Fruit fly (Drosophila melanogaster) whole organism: ENCODE measurements around the gene anne.

ENCODE experiments used
- Dll ChIP-seq: fragments of >200 bp; optimal IDR thresholded peaks from 2 replicates; lab custom pipeline; 2017
- psq ChIP-seq: fragments of >200 bp; optimal IDR thresholded peaks from 2 replicates; lab custom pipeline; 2017

dm6 chr4:155977-156376 is 24.0 kb downstream of the anne start, which contains the start of gene CG31997:
- TF ChIP-seq Dll (lab: Kevin White, UChicago), result no peak
- TF ChIP-seq psq (lab: Kevin White, UChicago), result no peak
